Fruit fly (Drosophila melanogaster) whole organism, prepupa: ENCODE measurements around the gene CG7182.
A peak's percentile ranks its signal among the peaks of the same experiment; 100 is the strongest.

Source experiments
- Blimp-1 ChIP-seq: fragments of 200-800 bp; sonication (Bioruptor generic); optimal IDR thresholded peaks from 3 replicates; lab custom pipeline; 2017; ENCODE audit warnings: missing biosample characterization, missing genetic modification characterization, mild to moderate bottlenecking, moderate library complexity, missing genetic modification reagents
- CG10631 ChIP-seq: fragments of 200-800 bp; sonication (Bioruptor generic); optimal IDR thresholded peaks from 2 replicates; lab custom pipeline; 2016; ENCODE audit warnings: missing biosample characterization, missing genetic modification characterization
- CG11294 ChIP-seq: fragments of 200-800 bp; sonication (Bioruptor generic); IDR thresholded peaks from 2 replicates; pipeline ENCODE4 v1.3.6; 2022; ENCODE audit warnings: missing biosample characterization, missing genetic modification characterization
- CG15336 ChIP-seq: fragments of 200-800 bp; sonication (Bioruptor generic); IDR thresholded peaks from 2 replicates; pipeline ENCODE4 v1.3.6; 2022; ENCODE audit warnings: missing biosample characterization, missing genetic modification characterization
- CG16779 ChIP-seq: fragments of 200-800 bp; sonication (Bioruptor generic); optimal IDR thresholded peaks from 3 replicates; lab custom pipeline; 2017; ENCODE audit warnings: missing biosample characterization, mild to moderate bottlenecking, missing genetic modification characterization
- CG31627 ChIP-seq: fragments of 200-800 bp; sonication (Bioruptor generic); optimal IDR thresholded peaks from 3 replicates; lab custom pipeline; 2016; ENCODE audit warnings: missing biosample characterization, missing genetic modification characterization
- CG4318 ChIP-seq: fragments of 200-800 bp; sonication (Bioruptor generic); optimal IDR thresholded peaks from 3 replicates; lab custom pipeline; 2017; ENCODE audit warnings: missing biosample characterization, mild to moderate bottlenecking, missing genetic modification characterization
- CG6163 ChIP-seq: fragments of 200-800 bp; sonication (Bioruptor generic); IDR thresholded peaks from 3 replicates; pipeline ENCODE4 v1.3.6; 2022; ENCODE audit warnings: missing biosample characterization, missing genetic modification characterization
- CG6276 ChIP-seq: fragments of 200-800 bp; sonication (Bioruptor generic); optimal IDR thresholded peaks from 2 replicates; lab custom pipeline; 2017; ENCODE audit warnings: missing biosample characterization, mild to moderate bottlenecking, missing genetic modification characterization
- CG6792 ChIP-seq: fragments of 200-800 bp; sonication (Bioruptor generic); optimal IDR thresholded peaks from 3 replicates; lab custom pipeline; 2016; ENCODE audit warnings: missing biosample characterization, missing genetic modification characterization
- CG6808 ChIP-seq: fragments of 200-800 bp; sonication (Bioruptor generic); optimal IDR thresholded peaks from 3 replicates; lab custom pipeline; 2017; ENCODE audit warnings: missing biosample characterization, missing genetic modification characterization, mild to moderate bottlenecking, moderate library complexity, missing genetic modification reagents
- CG7368 ChIP-seq: fragments of 200-800 bp; sonication (Bioruptor generic); optimal IDR thresholded peaks from 3 replicates; lab custom pipeline; 2016; ENCODE audit warnings: missing biosample characterization, missing genetic modification characterization
- CG8119 ChIP-seq: fragments of 200-800 bp; sonication (Bioruptor generic); IDR thresholded peaks from 3 replicates; pipeline ENCODE4 v1.3.6; 2022; ENCODE audit warnings: missing biosample characterization, missing genetic modification characterization
- CG8632 ChIP-seq: fragments of 200-800 bp; sonication (Bioruptor generic); optimal IDR thresholded peaks from 3 replicates; lab custom pipeline; 2016; ENCODE audit warnings: missing biosample characterization, missing genetic modification characterization
- CG9139 ChIP-seq: fragments of 200-800 bp; sonication (Bioruptor generic); optimal IDR thresholded peaks from 3 replicates; lab custom pipeline; 2017; ENCODE audit warnings: missing biosample characterization, mild to moderate bottlenecking, missing genetic modification characterization
- Eip78C ChIP-seq: fragments of 200-800 bp; sonication (Bioruptor generic); peaks from one replicate; lab custom pipeline; 2016; ENCODE audit warnings: missing biosample characterization, missing genetic modification characterization
- Ets21C ChIP-seq: fragments of 200-800 bp; sonication (Bioruptor generic); optimal IDR thresholded peaks from 3 replicates; lab custom pipeline; 2016; ENCODE audit warnings: missing biosample characterization, missing genetic modification characterization
- Ets96B ChIP-seq: fragments of 200-800 bp; optimal IDR thresholded peaks from 2 replicates; lab custom pipeline; 2019; ENCODE audit warnings: missing biosample characterization, mild to moderate bottlenecking, missing genetic modification characterization, moderate library complexity
- Gug ChIP-seq: fragments of 200-800 bp; sonication (Bioruptor generic); IDR thresholded peaks from 2 replicates; pipeline ENCODE4 v1.3.6; 2022; ENCODE audit warnings: missing biosample characterization, missing genetic modification characterization
- Hr4 ChIP-seq: fragments of 200-800 bp; sonication (Bioruptor generic); optimal IDR thresholded peaks from 3 replicates; lab custom pipeline; 2016; ENCODE audit warnings: missing biosample characterization, missing genetic modification characterization
- Lpt ChIP-seq: fragments of 200-800 bp; sonication (Bioruptor generic); optimal IDR thresholded peaks from 3 replicates; lab custom pipeline; 2016; ENCODE audit warnings: missing biosample characterization, missing genetic modification characterization
- Met ChIP-seq: fragments of 200-800 bp; sonication (Bioruptor generic); optimal IDR thresholded peaks from 3 replicates; lab custom pipeline; 2016; ENCODE audit warnings: missing biosample characterization, missing genetic modification characterization
- OdsH ChIP-seq: fragments of 200-800 bp; sonication (Bioruptor generic); optimal IDR thresholded peaks from 3 replicates; lab custom pipeline; 2016; ENCODE audit warnings: missing biosample characterization, missing genetic modification characterization
- Smox ChIP-seq: fragments of 200-800 bp; sonication (Bioruptor generic); optimal IDR thresholded peaks from 3 replicates; lab custom pipeline; 2016; ENCODE audit warnings: missing biosample characterization, missing genetic modification characterization
- Sox102F ChIP-seq: fragments of 200-800 bp; sonication (Bioruptor generic); optimal IDR thresholded peaks from 2 replicates; lab custom pipeline; 2016; ENCODE audit warnings: missing biosample characterization, mild to moderate bottlenecking, missing genetic modification characterization
- Sox14 ChIP-seq: fragments of 200-800 bp; sonication (Bioruptor generic); optimal IDR thresholded peaks from 3 replicates; lab custom pipeline; 2016; ENCODE audit warnings: missing biosample characterization, missing genetic modification characterization
- Sox15 ChIP-seq: fragments of 200-800 bp; sonication (Bioruptor generic); optimal IDR thresholded peaks from 3 replicates; lab custom pipeline; 2016; ENCODE audit warnings: missing biosample characterization, missing genetic modification characterization
- achi ChIP-seq: fragments of 200-800 bp; sonication (Bioruptor generic); optimal IDR thresholded peaks from 3 replicates; lab custom pipeline; 2016; ENCODE audit warnings: missing biosample characterization, missing genetic modification characterization
- acj6 ChIP-seq: fragments of 200-800 bp; sonication (Bioruptor generic); optimal IDR thresholded peaks from 3 replicates; lab custom pipeline; 2016; ENCODE audit warnings: missing biosample characterization, missing genetic modification characterization
- dac ChIP-seq: fragments of 200-800 bp; sonication (Bioruptor generic); optimal IDR thresholded peaks from 2 replicates; lab custom pipeline; 2017; ENCODE audit warnings: missing biosample characterization, mild to moderate bottlenecking, missing genetic modification characterization
- dsx ChIP-seq: fragments of 200-800 bp; optimal IDR thresholded peaks from 3 replicates; lab custom pipeline; 2019; ENCODE audit warnings: missing biosample characterization, mild to moderate bottlenecking, missing genetic modification characterization, moderate library complexity; ENCODE audit not compliant: poor library complexity, severe bottlenecking
- eg ChIP-seq: fragments of 200-800 bp; sonication (Bioruptor generic); IDR thresholded peaks from 3 replicates; pipeline ENCODE4 v1.3.6; 2022; ENCODE audit warnings: missing biosample characterization, missing genetic modification characterization
- esn ChIP-seq: fragments of 200-800 bp; sonication (Bioruptor generic); optimal IDR thresholded peaks from 2 replicates; lab custom pipeline; 2016; ENCODE audit warnings: missing biosample characterization, mild to moderate bottlenecking, missing genetic modification characterization, moderate library complexity
- fd59A ChIP-seq: fragments of 200-800 bp; sonication (Bioruptor generic); optimal IDR thresholded peaks from 2 replicates; lab custom pipeline; 2017; ENCODE audit warnings: missing biosample characterization, mild to moderate bottlenecking, missing genetic modification characterization, missing genetic modification reagents
- fd85E ChIP-seq: fragments of 200-800 bp; sonication (Bioruptor generic); optimal IDR thresholded peaks from 3 replicates; lab custom pipeline; 2016; ENCODE audit warnings: missing biosample characterization, missing genetic modification characterization
- pdm3 ChIP-seq: fragments of 200-800 bp; sonication (Bioruptor generic); optimal IDR thresholded peaks from 3 replicates; lab custom pipeline; 2016; ENCODE audit warnings: missing biosample characterization, missing genetic modification characterization
- salr ChIP-seq, 2 experiments: fragments of 200-800 bp; sonication (Bioruptor generic); optimal IDR thresholded peaks; 3 replicates each; lab custom pipeline; 2016 to 2018; ENCODE audit warnings: missing biosample characterization in 2 of 2, missing genetic modification characterization in 2 of 2, mild to moderate bottlenecking in 1 of 2
- spab ChIP-seq: fragments of 200-800 bp; sonication (Bioruptor generic); optimal IDR thresholded peaks from 2 replicates; lab custom pipeline; 2017; ENCODE audit warnings: missing biosample characterization, mild to moderate bottlenecking, missing genetic modification characterization, missing genetic modification reagents
- ss ChIP-seq, 2 experiments: fragments of 200-800 bp; sonication (Bioruptor generic); optimal IDR thresholded peaks; 2 replicates in 1 of 2; 3 replicates in 1 of 2; lab custom pipeline; 2017 to 2018; ENCODE audit warnings: mild to moderate bottlenecking in 2 of 2, missing biosample characterization in 2 of 2, missing genetic modification characterization in 2 of 2, moderate library complexity in 1 of 2
- svp ChIP-seq: fragments of 200-800 bp; sonication (Bioruptor generic); peaks from one replicate; lab custom pipeline; 2016; ENCODE audit warnings: missing biosample characterization, missing genetic modification characterization
- vri ChIP-seq: fragments of 200-800 bp; sonication (Bioruptor generic); optimal IDR thresholded peaks from 3 replicates; lab custom pipeline; 2016; ENCODE audit warnings: missing biosample characterization, mild to moderate bottlenecking, missing genetic modification characterization

CG7182 gene

DNA sequence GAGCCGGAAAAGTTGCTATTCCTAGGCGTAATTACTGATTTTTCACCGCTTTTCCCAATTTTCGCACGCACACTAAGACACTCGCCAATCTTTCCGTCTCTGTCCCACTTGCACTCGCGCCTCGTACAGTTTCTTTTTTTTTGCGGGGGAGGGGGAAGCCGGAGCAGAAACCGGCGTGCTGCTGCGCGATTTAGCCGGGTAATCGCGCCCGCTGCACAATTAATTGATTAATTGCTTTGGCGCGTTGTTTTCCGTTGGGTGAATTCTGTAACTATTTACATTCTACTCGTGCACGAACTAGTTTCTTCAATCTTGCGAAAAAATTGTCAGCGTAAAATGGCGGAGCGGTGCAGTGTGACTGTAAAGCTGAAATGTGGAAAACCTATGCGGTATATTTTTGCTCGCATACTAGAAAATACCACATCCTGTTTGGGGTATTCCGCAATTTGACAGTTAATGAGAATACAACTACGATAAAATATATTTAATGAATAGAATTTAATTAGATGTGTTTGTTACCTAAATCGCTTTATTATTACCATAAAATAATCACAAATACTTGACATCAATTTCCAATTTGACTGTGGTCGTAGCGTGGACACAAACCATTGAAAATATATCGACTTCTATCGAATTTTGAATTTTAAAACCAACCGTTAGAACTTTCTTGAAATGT lies 30.9 kb downstream of the CG7182 start, which contains the start of gene Cpsf6 (continued):
- TF ChIP-seq Blimp-1 (GFP tag; lab: Kevin White, UChicago) (no peak), svp (GFP tag; lab: Kevin White, UChicago) (peak; percentile 61), Gug (peak; percentile 49; the same call in 1 of the 2 replicates), spab (no peak), Lpt (GFP tag; lab: Kevin White, UChicago) (no peak), CG6163 (GFP tag; lab: Robert Waterston, UW) (no peak; the same call in 2 of the 3 replicates), CG4318 (GFP tag; lab: Kevin White, UChicago) (no peak), OdsH (peak; percentile 47), esn (GFP tag; lab: Kevin White, UChicago) (peak; percentile 48), Ets21C (GFP tag; lab: Kevin White, UChicago) (peak; percentile 30), CG10631 (GFP tag; lab: Kevin White, UChicago) (peak; percentile 47), Eip78C (GFP tag; lab: Kevin White, UChicago) (peak; percentile 74), CG6808 (GFP tag; lab: Kevin White, UChicago) (peak; percentile 8), CG6276 (GFP tag; lab: Kevin White, UChicago) (no peak), Smox (GFP tag; lab: Kevin White, UChicago) (peak; percentile 45), CG7368 (GFP tag; lab: Kevin White, UChicago) (no peak), Ets96B (tag; lab: Kevin White, UChicago) (peak; percentile 26), pdm3 (GFP tag; lab: Kevin White, UChicago) (peak; percentile 55), achi (peak; percentile 10), CG16779 (tag; lab: Kevin White, UChicago) (no peak), CG6792 (peak; percentile 15), dac (GFP tag; lab: Kevin White, UChicago) (no peak), Met (GFP tag; lab: Kevin White, UChicago) (peak; percentile 62), CG8119 (GFP tag; lab: Robert Waterston, UW) (0 out of 3 replicates have a peak, but pooled peaks have one; percentile 27), salr (GFP tag; optimal IDR thresholded peaks at IDR 0.05; lab: Kevin White, UChicago) (peak in 1 of 2 experiments; percentile 24), dsx (no peak), acj6 (GFP tag; lab: Kevin White, UChicago) (peak; percentile 44), Sox15 (GFP tag; lab: Kevin White, UChicago) (no peak), CG8632 (no peak), Sox14 (GFP tag; lab: Kevin White, UChicago) (peak; percentile 51)

DNA sequence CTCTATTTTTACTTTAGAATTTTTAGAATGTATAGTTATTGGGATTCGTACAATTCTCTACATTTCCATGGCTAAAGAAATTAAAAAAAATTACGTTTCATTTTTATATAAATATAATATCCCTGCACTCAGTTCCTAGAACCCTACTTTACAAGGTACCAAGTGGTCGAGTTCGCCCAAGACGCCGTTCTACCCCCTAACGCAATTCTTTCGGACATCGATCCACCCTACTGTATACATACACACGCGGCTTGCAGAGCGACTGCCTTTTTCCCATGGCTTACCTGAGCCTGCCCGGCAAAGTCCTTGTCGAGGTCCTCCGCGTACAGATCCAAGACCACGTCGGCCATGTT lies 31.4 kb downstream of the CG7182 start:
- TF ChIP-seq CG15336 (GFP tag; lab: Robert Waterston, UW) (peak; percentile 46; the same call in 1 of the 2 replicates), Ets96B (tag; lab: Kevin White, UChicago) (no peak), esn (GFP tag; lab: Kevin White, UChicago) (no peak), fd85E (GFP tag; lab: Kevin White, UChicago) (no peak), Sox15 (GFP tag; lab: Kevin White, UChicago) (no peak), OdsH (peak; percentile 38), dsx (no peak), Hr4 (GFP tag; lab: Kevin White, UChicago) (peak; percentile 55), fd59A (GFP tag; lab: Kevin White, UChicago) (no peak), Eip78C (GFP tag; lab: Kevin White, UChicago) (peak; percentile 73), Blimp-1 (GFP tag; lab: Kevin White, UChicago) (no peak), CG31627 (GFP tag; lab: Kevin White, UChicago) (peak; percentile 30), eg (GFP tag; lab: Robert Waterston, UW) (peak; percentile 60; the same call in 2 of the 3 replicates), Met (GFP tag; lab: Kevin White, UChicago) (peak; percentile 33)
- TF ChIP-seq, all 60 proteins: peak for 7

DNA sequence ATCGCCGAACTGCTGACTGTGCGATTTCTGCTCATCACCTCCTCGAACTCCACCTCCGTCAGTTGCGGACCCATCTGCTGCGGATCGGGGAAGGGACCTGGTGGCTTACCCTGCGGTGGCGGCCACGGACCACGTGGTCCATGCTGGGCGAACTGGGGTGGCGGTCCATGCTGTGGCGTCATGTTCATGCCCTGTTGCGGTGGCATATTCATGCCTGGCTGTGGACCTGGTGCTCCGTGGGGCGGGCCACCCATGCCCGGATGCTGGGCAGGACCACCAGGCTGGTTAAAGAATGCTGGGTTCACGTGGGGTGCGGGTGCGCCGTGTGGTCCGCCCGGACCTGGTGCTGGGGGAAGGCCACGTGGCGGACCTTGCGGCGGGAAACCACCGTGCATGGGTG lies 33.9 kb downstream of the CG7182 start:
- TF ChIP-seq Blimp-1 (GFP tag; lab: Kevin White, UChicago), result no peak
- TF ChIP-seq spab, result no peak
- no peak for TF ChIP-seq CG15336 (GFP tag; lab: Robert Waterston, UW)
- TF ChIP-seq vri (GFP tag; lab: Kevin White, UChicago), result no peak
- TF ChIP-seq CG9139, result no peak
- no peak for TF ChIP-seq CG6808 (GFP tag; lab: Kevin White, UChicago)
- TF ChIP-seq CG8632, result no peak
- no peak for TF ChIP-seq OdsH
- no peak for TF ChIP-seq ss (GFP tag; optimal IDR thresholded peaks at IDR 0.05; lab: Kevin White, UChicago)
- no peak for TF ChIP-seq CG11294 (GFP tag; lab: Robert Waterston, UW)
- no peak for TF ChIP-seq acj6 (GFP tag; lab: Kevin White, UChicago)
- no peak for TF ChIP-seq CG6163 (GFP tag; lab: Robert Waterston, UW)
- no peak for TF ChIP-seq CG8119 (GFP tag; lab: Robert Waterston, UW)
- no peak for TF ChIP-seq fd59A (GFP tag; lab: Kevin White, UChicago)
- TF ChIP-seq Sox102F (GFP tag; lab: Kevin White, UChicago), result no peak
- TF ChIP-seq CG31627 (GFP tag; lab: Kevin White, UChicago), result no peak
- TF ChIP-seq CG6276 (GFP tag; lab: Kevin White, UChicago), result no peak
